Fruit fly (Drosophila melanogaster) whole organism, embryonic: ENCODE data around the gene SMC6.

Experiments
- Adf1 ChIP-seq: fragments of 200-800 bp; sonication (Bioruptor generic); IDR thresholded peaks from 2 replicates; pipeline ENCODE4 v1.3.6; 2022; ENCODE audit warnings: missing biosample characterization, missing genetic modification characterization
- C15 ChIP-seq: fragments of 200-800 bp; sonication (Bioruptor generic); IDR thresholded peaks from 3 replicates; pipeline ENCODE4 v1.3.6; 2022; ENCODE audit warnings: missing biosample characterization, missing genetic modification characterization
- CG10543 ChIP-seq: fragments of 200-800 bp; sonication (Bioruptor generic); optimal IDR thresholded peaks from 3 replicates; lab custom pipeline; 2017; ENCODE audit warnings: missing biosample characterization, mild to moderate bottlenecking, missing genetic modification characterization, moderate library complexity
- CG11247 ChIP-seq: fragments of 200-800 bp; sonication (Bioruptor generic); IDR thresholded peaks from 2 replicates; pipeline ENCODE4 v1.3.6; 2022; ENCODE audit warnings: missing biosample characterization, missing genetic modification characterization
- CG12104 ChIP-seq: fragments of 200-800 bp; sonication (Bioruptor generic); optimal IDR thresholded peaks from 3 replicates; lab custom pipeline; 2016; ENCODE audit warnings: missing biosample characterization, missing genetic modification characterization
- CG12744 ChIP-seq: fragments of 200-800 bp; sonication (Bioruptor generic); optimal IDR thresholded peaks from 2 replicates; lab custom pipeline; 2016; ENCODE audit warnings: missing biosample characterization, missing genetic modification characterization
- CG13894 ChIP-seq: fragments of 200-800 bp; sonication (Bioruptor generic); optimal IDR thresholded peaks from 3 replicates; lab custom pipeline; 2018; ENCODE audit warnings: missing biosample characterization, mild to moderate bottlenecking, missing genetic modification characterization, moderate library complexity
- CG15073 ChIP-seq: fragments of 200-800 bp; sonication (Bioruptor generic); optimal IDR thresholded peaks from 2 replicates; lab custom pipeline; 2016; ENCODE audit warnings: missing biosample characterization, missing genetic modification characterization
- CG16813 ChIP-seq: fragments of 200-800 bp; sonication (Bioruptor generic); IDR thresholded peaks from 3 replicates; pipeline ENCODE4 v1.3.6; 2022; ENCODE audit warnings: missing biosample characterization, missing genetic modification characterization; ENCODE audit not compliant: partially characterized antibody
- CG2678 ChIP-seq: fragments of 200-800 bp; sonication (Bioruptor generic); optimal IDR thresholded peaks from 3 replicates; lab custom pipeline; 2019; ENCODE audit warnings: missing biosample characterization, mild to moderate bottlenecking, missing genetic modification characterization, moderate library complexity
- CG31224 ChIP-seq: fragments of 200-800 bp; sonication (Bioruptor generic); IDR thresholded peaks from 2 replicates; pipeline ENCODE4 v1.3.6; 2022; ENCODE audit warnings: missing biosample characterization, missing genetic modification characterization
- CG6654 ChIP-seq: fragments of 200-800 bp; sonication (Bioruptor generic); optimal IDR thresholded peaks from 2 replicates; lab custom pipeline; 2017; ENCODE audit warnings: missing biosample characterization, mild to moderate bottlenecking, missing genetic modification characterization
- CG6765 ChIP-seq: fragments of 200-800 bp; sonication (Bioruptor generic); optimal IDR thresholded peaks from 3 replicates; lab custom pipeline; 2017; ENCODE audit warnings: missing biosample characterization, mild to moderate bottlenecking, missing genetic modification characterization
- CG7786 ChIP-seq: fragments of 200-800 bp; sonication (Bioruptor generic); optimal IDR thresholded peaks from 2 replicates; lab custom pipeline; 2016; ENCODE audit warnings: missing biosample characterization, missing genetic modification characterization
- D19A ChIP-seq: fragments of 200-800 bp; optimal IDR thresholded peaks from 3 replicates; lab custom pipeline; 2019; ENCODE audit warnings: missing biosample characterization, mild to moderate bottlenecking, missing genetic modification characterization, moderate library complexity
- Dfd ChIP-seq, 2 experiments: fragments of >200 bp; optimal IDR thresholded peaks; 2 replicates each; lab custom pipeline; 2017; ENCODE audit warnings: missing biosample characterization in 2 of 2, missing genetic modification characterization in 2 of 2
- Ets65A ChIP-seq: fragments of 200-800 bp; sonication (Bioruptor generic); peaks from one replicate; lab custom pipeline; 2016; ENCODE audit warnings: missing biosample characterization, missing genetic modification characterization
- H2.0 ChIP-seq: fragments of 200-800 bp; sonication (Bioruptor generic); IDR thresholded peaks from 2 replicates; pipeline ENCODE4 v1.3.6; 2022; ENCODE audit warnings: missing biosample characterization, missing genetic modification characterization
- Hmx ChIP-seq: fragments of 200-800 bp; sonication (Bioruptor generic); optimal IDR thresholded peaks from 2 replicates; lab custom pipeline; 2016; ENCODE audit warnings: missing biosample characterization, missing genetic modification characterization
- Hr78 ChIP-seq, 2 experiments: fragments of 200-800 bp in 1 of 2; fragments of >200 bp in 1 of 2; sonication (Bioruptor generic) in 1 of 2; optimal IDR thresholded peaks; 2 replicates each; lab custom pipeline; 2017 to 2019; ENCODE audit warnings: missing biosample characterization in 2 of 2, missing genetic modification characterization in 2 of 2, mild to moderate bottlenecking in 1 of 2, moderate library complexity in 1 of 2
- Mrtf ChIP-seq: fragments of 200-800 bp; sonication (Bioruptor generic); IDR thresholded peaks from 3 replicates; pipeline ENCODE4 v1.3.6; 2022; ENCODE audit warnings: missing biosample characterization, missing genetic modification characterization
- NC2α ChIP-seq: fragments of 200-800 bp; sonication (Bioruptor generic); optimal IDR thresholded peaks from 2 replicates; lab custom pipeline; 2016; ENCODE audit warnings: missing biosample characterization, missing genetic modification characterization
- Sry-β ChIP-seq: fragments of 200-800 bp; sonication (Bioruptor generic); optimal IDR thresholded peaks from 2 replicates; lab custom pipeline; 2018; ENCODE audit warnings: missing biosample characterization, mild to moderate bottlenecking, missing genetic modification characterization, moderate library complexity
- Stat92E ChIP-seq, 3 experiments: fragments of >200 bp in 2 of 3; fragments of 200-800 bp in 1 of 3; sonication (Bioruptor generic) in 1 of 3; optimal IDR thresholded peaks; 2 replicates each; lab custom pipeline; 2017 to 2019; ENCODE audit warnings: missing biosample characterization in 3 of 3, missing genetic modification characterization in 3 of 3, mild to moderate bottlenecking in 1 of 3, moderate library complexity in 1 of 3
- TFAM ChIP-seq: fragments of 200-800 bp; sonication (Bioruptor generic); optimal IDR thresholded peaks from 2 replicates; lab custom pipeline; 2017; ENCODE audit warnings: missing biosample characterization, missing genetic modification characterization, inconsistent platforms
- Vsx1 ChIP-seq: fragments of 200-800 bp; sonication (Bioruptor generic); optimal IDR thresholded peaks from 2 replicates; lab custom pipeline; 2017; ENCODE audit warnings: missing biosample characterization, mild to moderate bottlenecking, missing genetic modification characterization, missing genetic modification reagents
- bbx ChIP-seq: fragments of 200-800 bp; sonication (Bioruptor generic); IDR thresholded peaks from 2 replicates; pipeline ENCODE4 v1.3.6; 2022; ENCODE audit warnings: missing biosample characterization, missing genetic modification characterization; ENCODE audit not compliant: partially characterized antibody
- croc ChIP-seq: fragments of 200-800 bp; sonication (Bioruptor generic); conservative IDR thresholded peaks from 3 replicates; pipeline ENCODE4 v1.3.6; 2022; ENCODE audit warnings: missing biosample characterization, missing genetic modification characterization
- fd64A ChIP-seq: fragments of 200-800 bp; sonication (Bioruptor generic); optimal IDR thresholded peaks from 3 replicates; lab custom pipeline; 2018; ENCODE audit warnings: missing biosample characterization, mild to moderate bottlenecking, missing genetic modification characterization
- gsb ChIP-seq: fragments of 200-800 bp; sonication (Bioruptor generic); IDR thresholded peaks from 2 replicates; pipeline ENCODE4 v1.3.6; 2022; ENCODE audit warnings: missing biosample characterization, missing genetic modification characterization
- hkb ChIP-seq, 2 experiments: fragments of 200-800 bp in 1 of 2; fragments of >200 bp in 1 of 2; sonication (Bioruptor generic) in 1 of 2; IDR thresholded peaks in 1 of 2; optimal IDR thresholded peaks in 1 of 2; 2 replicates each; pipeline versions ENCODE4 v1.3.6 to Lab custom; 2017 to 2022; ENCODE audit warnings: missing biosample characterization in 1 of 2, missing genetic modification characterization in 1 of 2
- luna ChIP-seq: fragments of 200-800 bp; sonication (Bioruptor generic); optimal IDR thresholded peaks from 2 replicates; lab custom pipeline; 2016; ENCODE audit warnings: missing biosample characterization, missing genetic modification characterization
- oc ChIP-seq: fragments of 200-800 bp; sonication (Bioruptor generic); optimal IDR thresholded peaks from 2 replicates; lab custom pipeline; 2018; ENCODE audit warnings: missing biosample characterization, mild to moderate bottlenecking, missing genetic modification characterization, moderate library complexity
- odd ChIP-seq: fragments of 200-800 bp; sonication (Bioruptor generic); optimal IDR thresholded peaks from 2 replicates; lab custom pipeline; 2017; ENCODE audit warnings: missing biosample characterization, mild to moderate bottlenecking, missing genetic modification characterization
- otp ChIP-seq: fragments of 200-800 bp; sonication (Bioruptor generic); IDR thresholded peaks from 3 replicates; pipeline ENCODE4, ENCODE4 v1.3.6; 2022; ENCODE audit warnings: missing biosample characterization, missing genetic modification characterization
- pb ChIP-seq: fragments of 200-800 bp; sonication (Bioruptor generic); optimal IDR thresholded peaks from 3 replicates; lab custom pipeline; 2016; ENCODE audit warnings: missing biosample characterization, missing genetic modification characterization
- pita ChIP-seq: fragments of 200-800 bp; sonication (Bioruptor generic); optimal IDR thresholded peaks from 2 replicates; lab custom pipeline; 2017; ENCODE audit warnings: missing biosample characterization, mild to moderate bottlenecking, missing genetic modification characterization
- prd ChIP-seq, 3 experiments: fragments of >200 bp in 2 of 3; fragments of 200-800 bp in 1 of 3; sonication (Bioruptor generic) in 1 of 3; optimal IDR thresholded peaks in 2 of 3; IDR thresholded peaks in 1 of 3; 2 replicates in 2 of 3; 3 replicates in 1 of 3; pipeline versions ENCODE4 v1.3.6 to Lab custom; 2017 to 2022; ENCODE audit warnings: missing biosample characterization in 1 of 3, missing genetic modification characterization in 1 of 3
- slbo ChIP-seq: fragments of 200-800 bp; sonication (Bioruptor generic); IDR thresholded peaks from 2 replicates; pipeline ENCODE4 v1.3.6; 2022; ENCODE audit warnings: missing biosample characterization, missing genetic modification characterization
- tap ChIP-seq: fragments of 200-800 bp; optimal IDR thresholded peaks from 3 replicates; lab custom pipeline; 2019; ENCODE audit warnings: missing biosample characterization, mild to moderate bottlenecking, missing genetic modification characterization, moderate library complexity

Gene SMC6

dm6 chr3R:24229870-24230422 is 36.7 kb upstream of the SMC6 start, which contains the start of gene Spase22-23 (continued):
- TF ChIP-seq CG6765 (GFP tag; lab: Kevin White, UChicago) (no peak), hkb (optimal IDR thresholded peaks at IDR 0.05; lab: Kevin White, UChicago) (no peak), hkb (GFP tag; IDR thresholded peaks at IDR 0.05; lab: Robert Waterston, UW) (no peak), CG13894 (tag; lab: Kevin White, UChicago) (no peak), CG6654 (GFP tag; lab: Kevin White, UChicago) (no peak), odd (GFP tag; lab: Kevin White, UChicago) (no peak), D19A (tag; lab: Kevin White, UChicago) (no peak), CG7786 (GFP tag; lab: Kevin White, UChicago) (no peak), fd64A (GFP tag; lab: Kevin White, UChicago) (no peak), Dfd (GFP tag; optimal IDR thresholded peaks at IDR 0.05; lab: Kevin White, UChicago) (no peak), H2.0 (GFP tag; lab: Robert Waterston, UW) (no peak), Adf1 (GFP tag; lab: Robert Waterston, UW) (no peak), otp (GFP tag; lab: Robert Waterston, UW) (no peak), Vsx1 (GFP tag; lab: Kevin White, UChicago) (no peak), CG12104 (GFP tag; lab: Kevin White, UChicago) (no peak), CG31224 (GFP tag; lab: Robert Waterston, UW) (no peak), Ets65A (GFP tag; lab: Kevin White, UChicago) (peak; percentile 81), bbx (GFP tag; lab: Robert Waterston, UW) (peak; percentile 97), Hmx (no peak), tap (tag; lab: Kevin White, UChicago) (no peak), CG10543 (no peak), CG2678 (no peak), Stat92E (GFP tag; optimal IDR thresholded peaks at IDR 0.05; lab: Kevin White, UChicago) (no peak), CG12744 (GFP tag; lab: Kevin White, UChicago) (no peak), C15 (no peak), croc (GFP tag; lab: Robert Waterston, UW) (no peak), TFAM (no peak), NC2α (no peak), Hr78 (GFP tag; optimal IDR thresholded peaks at IDR 0.05; lab: Kevin White, UChicago) (no peak)

- TF ChIP-seq Sry-β (GFP tag; lab: Kevin White, UChicago) (no peak), luna (GFP tag; lab: Kevin White, UChicago) (no peak), Vsx1 (GFP tag; lab: Kevin White, UChicago) (no peak), pb (GFP tag; lab: Kevin White, UChicago) (no peak), CG16813 (GFP tag; lab: Robert Waterston, UW) (no peak), gsb (GFP tag; lab: Robert Waterston, UW) (no peak), oc (no peak), Mrtf (GFP tag; lab: Robert Waterston, UW) (no peak), pita (GFP tag; lab: Kevin White, UChicago) (no peak), slbo (GFP tag; lab: Robert Waterston, UW) (no peak), CG15073 (GFP tag; lab: Kevin White, UChicago) (no peak), CG11247 (GFP tag; lab: Robert Waterston, UW) (no peak), prd (optimal IDR thresholded peaks at IDR 0.05; lab: Kevin White, UChicago) (no peak), prd (GFP tag; IDR thresholded peaks at IDR 0.05; lab: Robert Waterston, UW) (no peak)
- TF ChIP-seq, all 482 proteins: peak for 0
Measured at dm6 chr3R:24228675-24229074, 35.5 kb upstream of the SMC6 start, which contains the start of gene Acp95EF. TSS of gene Acp95EF (plus strand) at chr3R:24228975.
